ENCODE assay signal across 4 worm cellular contexts in genomic region chrV:13715223-13715686, ce11.
TF ChIP-seq lines count a peak whose summit lies in the region.

TSS of gene zipt-9 (minus strand) at chrV:13715273.

TF ChIP-seq in whole organism, L2 larva, 48 proteins besides CTCF, POLR2A, EP300 and RAD21 (continued from another document):
- peak; percentile 92 for TF ChIP-seq C34F6.9 (tag; optimal IDR thresholded peaks at IDR 0.05; lab: Kevin White, UChicago)
- TF ChIP-seq snpc-4 (tag; optimal IDR thresholded peaks at IDR 0.05; lab: Kevin White, UChicago): peak; percentile 10
- TF ChIP-seq lsy-2 (tag; optimal IDR thresholded peaks at IDR 0.05; lab: Kevin White, UChicago): peak; percentile 50 to 86
- TF ChIP-seq Y55F3AM.14 (GFP tag; optimal IDR thresholded peaks at IDR 0.05; lab: Kevin White, UChicago): peak; percentile 20
- no peak for TF ChIP-seq ama-1 (optimal IDR thresholded peaks at IDR 0.05; lab: Kevin White, UChicago)
- peak; percentile 77 for TF ChIP-seq nhr-129 (tag; optimal IDR thresholded peaks at IDR 0.05; lab: Kevin White, UChicago)
- peak; percentile 65 for TF ChIP-seq nhr-21 (tag; optimal IDR thresholded peaks at IDR 0.05; lab: Kevin White, UChicago)

TF ChIP-seq in whole organism, L4 larva, 104 proteins besides CTCF, POLR2A, EP300 and RAD21 (continued from another document and continues in another):
- TF ChIP-seq zip-11 (GFP tag; IDR thresholded peaks at IDR 0.05; lab: Robert Waterston, UW) (no peak), mdt-29 (GFP tag; IDR thresholded peaks at IDR 0.05; lab: Robert Waterston, UW) (no peak), unc-130 (GFP tag; optimal IDR thresholded peaks at IDR 0.05; lab: Kevin White, UChicago) (peak; percentile 80), spr-3 (GFP tag; optimal IDR thresholded peaks at IDR 0.05; lab: Kevin White, UChicago) (no peak), vab-7 (GFP tag; IDR thresholded peaks at IDR 0.05; lab: Robert Waterston, UW) (peak; percentile 56; the same call in 1 of the 2 replicates), lsy-2 (tag; optimal IDR thresholded peaks at IDR 0.05; lab: Kevin White, UChicago) (no peak), snpc-1.2 (GFP tag; IDR thresholded peaks at IDR 0.05; lab: Robert Waterston, UW) (no peak), nhr-10 (tag; optimal IDR thresholded peaks at IDR 0.05; lab: Kevin White, UChicago) (no peak), nhr-28 (tag; optimal IDR thresholded peaks at IDR 0.05; lab: Kevin White, UChicago) (no peak), nhr-76 (tag; optimal IDR thresholded peaks at IDR 0.05; lab: Kevin White, UChicago) (no peak), T20F7.1 (GFP tag; optimal IDR thresholded peaks at IDR 0.05; lab: Kevin White, UChicago) (peak; percentile 77), lin-29 (GFP tag; IDR thresholded peaks at IDR 0.05; lab: Robert Waterston, UW) (no peak), skn-1 (tag; optimal IDR thresholded peaks at IDR 0.05; lab: Kevin White, UChicago) (no peak), ceh-20 (GFP tag; IDR thresholded peaks at IDR 0.05; lab: Robert Waterston, UW) (0 out of 2 replicates have a peak, but pooled peaks have one; percentile 49), egl-43 (GFP tag; IDR thresholded peaks at IDR 0.05; lab: Robert Waterston, UW) (no peak), mxl-3 (GFP tag; optimal IDR thresholded peaks at IDR 0.05; lab: Kevin White, UChicago) (peak; percentile 74), ceh-28 (tag; optimal IDR thresholded peaks at IDR 0.05; lab: Kevin White, UChicago) (no peak), F26F4.8 (GFP tag; conservative IDR thresholded peaks at IDR 0.05; lab: Robert Waterston, UW) (no peak), ZK546.5 (tag; optimal IDR thresholded peaks at IDR 0.05; lab: Kevin White, UChicago) (no peak), lin-38 (GFP tag; IDR thresholded peaks at IDR 0.05; lab: Robert Waterston, UW) (peak; percentile 97), lin-15B (tag; optimal IDR thresholded peaks at IDR 0.05; lab: Kevin White, UChicago) (peak; percentile 24), ceh-82 (tag; optimal IDR thresholded peaks at IDR 0.05; lab: Kevin White, UChicago) (no peak), cey-2 (tag; optimal IDR thresholded peaks at IDR 0.05; lab: Kevin White, UChicago; ENCODE audit: borderline replicate concordance, insufficient read depth) (no peak), daf-16 (GFP tag; optimal IDR thresholded peaks at IDR 0.05; lab: Kevin White, UChicago) (no peak), daf-16 (tag; optimal IDR thresholded peaks at IDR 0.05; lab: Kevin White, UChicago) (peak; percentile 46), snpc-4 (tag; optimal IDR thresholded peaks at IDR 0.05; lab: Kevin White, UChicago) (no peak), R02D3.7 (tag; optimal IDR thresholded peaks at IDR 0.05; lab: Kevin White, UChicago) (no peak), F10B5.3 (tag; optimal IDR thresholded peaks at IDR 0.05; lab: Kevin White, UChicago) (no peak), jun-1 (tag; optimal IDR thresholded peaks at IDR 0.05; lab: Kevin White, UChicago) (peak; percentile 1), mdl-1 (tag; optimal IDR thresholded peaks at IDR 0.05; lab: Kevin White, UChicago) (no peak), attf-4 (tag; optimal IDR thresholded peaks at IDR 0.05; lab: Kevin White, UChicago) (no peak), mep-1 (tag; optimal IDR thresholded peaks at IDR 0.05; lab: Kevin White, UChicago) (peak; percentile 81), ZK337.2 (GFP tag; IDR thresholded peaks at IDR 0.05; lab: Robert Waterston, UW) (peak; percentile 73; the same call in 1 of the 2 replicates), duxl-1 (tag; optimal IDR thresholded peaks at IDR 0.05; lab: Kevin White, UChicago; ENCODE audit: poor library complexity) (peak; percentile 31), daf-12 (tag; optimal IDR thresholded peaks at IDR 0.05; lab: Kevin White, UChicago) (no peak), ztf-11 (tag; optimal IDR thresholded peaks at IDR 0.05; lab: Kevin White, UChicago) (no peak), nhr-102 (tag; optimal IDR thresholded peaks at IDR 0.05; lab: Kevin White, UChicago) (no peak), mes-2 (tag; optimal IDR thresholded peaks at IDR 0.05; lab: Kevin White, UChicago; ENCODE audit: poor library complexity, severe bottlenecking) (peak; percentile 96), lim-7 (GFP tag; IDR thresholded peaks at IDR 0.05; lab: Robert Waterston, UW) (no peak), F44E2.7 (GFP tag; IDR thresholded peaks at IDR 0.05; lab: Robert Waterston, UW) (no peak), zag-1 (tag; optimal IDR thresholded peaks at IDR 0.05; lab: Kevin White, UChicago) (no peak), hmg-1.1 (GFP tag; IDR thresholded peaks at IDR 0.05; lab: Robert Waterston, UW) (peak; percentile 62; the same call in 1 of the 2 replicates)

TF ChIP-seq in whole organism, late embryonic, 69 proteins besides CTCF, POLR2A, EP300 and RAD21 (continued from another document):
- peak; percentile 89 for TF ChIP-seq pqm-1 (tag; optimal IDR thresholded peaks at IDR 0.05; lab: Kevin White, UChicago)
- no peak for TF ChIP-seq ceh-48 (tag; optimal IDR thresholded peaks at IDR 0.05; lab: Kevin White, UChicago)
- TF ChIP-seq nhr-11 (tag; optimal IDR thresholded peaks at IDR 0.05; lab: Kevin White, UChicago): no peak
- TF ChIP-seq K02D7.2 (tag; optimal IDR thresholded peaks at IDR 0.05; lab: Kevin White, UChicago): no peak
- TF ChIP-seq K09A11.1 (tag; optimal IDR thresholded peaks at IDR 0.05; lab: Kevin White, UChicago; ENCODE audit: insufficient read depth): no peak
- peak; percentile 94 for TF ChIP-seq ceh-2 (tag; optimal IDR thresholded peaks at IDR 0.05; lab: Kevin White, UChicago)
- TF ChIP-seq ceh-34 (tag; optimal IDR thresholded peaks at IDR 0.05; lab: Kevin White, UChicago): peak; percentile 89
- peak; percentile 61 for TF ChIP-seq pag-3 (tag; optimal IDR thresholded peaks at IDR 0.05; lab: Kevin White, UChicago; ENCODE audit: borderline replicate concordance)
- no peak for TF ChIP-seq hlh-30 (tag; optimal IDR thresholded peaks at IDR 0.05; lab: Kevin White, UChicago; ENCODE audit: insufficient read depth)
- TF ChIP-seq fax-1 (tag; optimal IDR thresholded peaks at IDR 0.05; lab: Kevin White, UChicago): peak; percentile 90
- no peak for TF ChIP-seq odd-2 (tag; optimal IDR thresholded peaks at IDR 0.05; lab: Kevin White, UChicago)
- TF ChIP-seq sdc-2 (tag; optimal IDR thresholded peaks at IDR 0.05; lab: Kevin White, UChicago): peak; percentile 51
- peak; percentile 79 for TF ChIP-seq ahr-1 (tag; optimal IDR thresholded peaks at IDR 0.05; lab: Kevin White, UChicago)
- no peak for TF ChIP-seq ceh-24 (tag; optimal IDR thresholded peaks at IDR 0.05; lab: Kevin White, UChicago)
- TF ChIP-seq hlh-13 (GFP tag; optimal IDR thresholded peaks at IDR 0.05; lab: Kevin White, UChicago): no peak
- TF ChIP-seq eyg-1 (tag; optimal IDR thresholded peaks at IDR 0.05; lab: Kevin White, UChicago): no peak
- TF ChIP-seq C08G9.2 (tag; optimal IDR thresholded peaks at IDR 0.05; lab: Kevin White, UChicago): peak; percentile 95
- peak; percentile 95 for TF ChIP-seq tbx-7 (tag; optimal IDR thresholded peaks at IDR 0.05; lab: Kevin White, UChicago)
- TF ChIP-seq lim-6 (tag; optimal IDR thresholded peaks at IDR 0.05; lab: Kevin White, UChicago): peak; percentile 87
- peak; percentile 91 for TF ChIP-seq zip-5 (tag; optimal IDR thresholded peaks at IDR 0.05; lab: Kevin White, UChicago)
- TF ChIP-seq fkh-6 (tag; optimal IDR thresholded peaks at IDR 0.05; lab: Kevin White, UChicago): peak; percentile 72
- no peak for TF ChIP-seq ceh-30 (tag; optimal IDR thresholded peaks at IDR 0.05; lab: Kevin White, UChicago)
- peak; percentile 22 for TF ChIP-seq madf-2 (tag; optimal IDR thresholded peaks at IDR 0.05; lab: Kevin White, UChicago)
- TF ChIP-seq dmd-4 (tag; optimal IDR thresholded peaks at IDR 0.05; lab: Kevin White, UChicago; ENCODE audit: borderline replicate concordance): peak; percentile 43
- peak; percentile 5 for TF ChIP-seq ttx-3 (tag; optimal IDR thresholded peaks at IDR 0.05; lab: Kevin White, UChicago)
- peak; percentile 24 for TF ChIP-seq ceh-6 (GFP tag; optimal IDR thresholded peaks at IDR 0.05; lab: Kevin White, UChicago)
- TF ChIP-seq fkh-10 (GFP tag; optimal IDR thresholded peaks at IDR 0.05; lab: Kevin White, UChicago): no peak
- TF ChIP-seq Y22D7AL.16 (tag; optimal IDR thresholded peaks at IDR 0.05; lab: Kevin White, UChicago): no peak
- TF ChIP-seq unc-42 (tag; optimal IDR thresholded peaks at IDR 0.05; lab: Kevin White, UChicago): peak; percentile 98
- peak; percentile 39 for TF ChIP-seq syd-9 (tag; optimal IDR thresholded peaks at IDR 0.05; lab: Kevin White, UChicago)
- TF ChIP-seq nhr-232 (tag; optimal IDR thresholded peaks at IDR 0.05; lab: Kevin White, UChicago): no peak
- peak; percentile 79 for TF ChIP-seq hlh-15 (tag; optimal IDR thresholded peaks at IDR 0.05; lab: Kevin White, UChicago)
- no peak for TF ChIP-seq ceh-22 (tag; optimal IDR thresholded peaks at IDR 0.05; lab: Kevin White, UChicago)
- TF ChIP-seq ama-1 (optimal IDR thresholded peaks at IDR 0.05; lab: Kevin White, UChicago): no peak
- no peak for TF ChIP-seq sox-2 (GFP tag; IDR thresholded peaks at IDR 0.05; lab: Robert Waterston, UW)
- TF ChIP-seq hlh-8 (tag; optimal IDR thresholded peaks at IDR 0.05; lab: Kevin White, UChicago): peak; percentile 90
- peak; percentile 22 for TF ChIP-seq ceh-19 (GFP tag; optimal IDR thresholded peaks at IDR 0.05; lab: Kevin White, UChicago)
- peak; percentile 85 for TF ChIP-seq elt-2 (tag; optimal IDR thresholded peaks at IDR 0.05; lab: Kevin White, UChicago)
- TF ChIP-seq unc-55 (GFP tag; optimal IDR thresholded peaks at IDR 0.05; lab: Kevin White, UChicago): no peak
- peak; percentile 68 for TF ChIP-seq unc-86 (tag; optimal IDR thresholded peaks at IDR 0.05; lab: Kevin White, UChicago)
- no peak for TF ChIP-seq lin-11 (tag; optimal IDR thresholded peaks at IDR 0.05; lab: Kevin White, UChicago)
- TF ChIP-seq C38D4.7 (GFP tag; optimal IDR thresholded peaks at IDR 0.05; lab: Kevin White, UChicago): no peak
- TF ChIP-seq che-1 (tag; optimal IDR thresholded peaks at IDR 0.05; lab: Kevin White, UChicago): peak; percentile 38

TF ChIP-seq in whole organism, mixed stage, embryonic, 35 proteins besides CTCF, POLR2A, EP300 and RAD21 (continued from another document):
- TF ChIP-seq mep-1 (tag; optimal IDR thresholded peaks at IDR 0.05; lab: Kevin White, UChicago): peak; percentile 83
- TF ChIP-seq nhr-237 (tag; optimal IDR thresholded peaks at IDR 0.05; lab: Kevin White, UChicago): peak; percentile 66
- TF ChIP-seq ceh-39 (tag; optimal IDR thresholded peaks at IDR 0.05; lab: Kevin White, UChicago): peak; percentile 9
- no peak for TF ChIP-seq elt-3 (tag; optimal IDR thresholded peaks at IDR 0.05; lab: Kevin White, UChicago)
- no peak for TF ChIP-seq nhr-12 (tag; optimal IDR thresholded peaks at IDR 0.05; lab: Kevin White, UChicago)
